Fruit fly (Drosophila melanogaster): ENCODE measurements around the gene ens.

The ens gene

DNA sequence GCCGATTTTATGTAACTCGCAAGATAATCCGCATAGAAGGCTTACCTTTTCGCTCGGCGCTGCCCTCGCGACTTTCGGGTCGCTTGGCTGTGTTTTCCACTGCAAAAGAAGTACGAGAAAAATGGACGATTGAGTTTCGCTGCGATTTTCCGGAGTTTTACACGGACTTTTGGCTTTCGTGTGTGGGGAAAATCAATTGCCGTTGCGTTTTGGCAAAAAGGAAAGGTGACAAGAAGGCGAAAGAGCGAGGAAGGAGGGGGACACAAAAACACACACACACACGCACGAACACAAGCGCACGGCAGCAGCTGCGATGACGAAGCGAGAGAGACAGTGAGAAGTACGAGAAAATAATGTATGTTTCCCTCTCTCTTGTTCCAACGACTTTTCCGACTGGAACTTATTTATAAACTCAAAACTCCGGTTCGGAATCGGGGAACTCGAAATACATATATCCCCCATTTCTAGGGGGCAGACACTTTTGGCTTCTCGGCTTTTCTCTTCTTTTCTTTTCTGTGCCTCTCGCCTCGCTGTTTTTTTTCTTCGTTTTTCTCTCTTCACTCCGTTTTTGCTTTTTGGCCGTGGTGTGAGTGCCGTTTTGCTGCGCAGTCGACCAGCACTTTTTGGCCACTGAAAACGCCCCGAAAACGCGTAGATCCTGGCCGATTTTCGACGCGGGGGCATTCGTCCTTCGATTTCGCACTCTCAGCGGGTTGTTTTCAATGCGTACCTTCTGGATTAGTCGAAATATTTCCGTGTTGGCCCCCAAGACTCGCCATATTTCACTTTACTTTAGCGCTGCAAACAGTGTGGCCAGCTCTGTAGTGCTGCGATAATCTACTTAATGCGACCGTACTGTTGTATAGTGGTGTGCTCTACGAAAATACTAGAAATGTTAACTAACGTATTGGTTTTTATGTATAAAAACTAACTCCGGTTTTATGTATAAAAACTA lies at the start of gene ens:
ens (minus strand) TSS at position 827 of the 955 bp plus-strand sequence.
- TF ChIP-seq CG11617 (GFP tag; optimal IDR thresholded peaks at IDR 0.05) (no peak), cic (GFP tag; optimal IDR thresholded peaks at IDR 0.05) (peak; percentile 18), CG5204 (GFP tag; optimal IDR thresholded peaks at IDR 0.05) (no peak), CG7045 (GFP tag; optimal IDR thresholded peaks at IDR 0.05) (no peak), CG1620 (GFP tag; optimal IDR thresholded peaks at IDR 0.05) (no peak), tj (GFP tag; optimal IDR thresholded peaks at IDR 0.05) (peak; percentile 15), Hr96 (GFP tag; optimal IDR thresholded peaks at IDR 0.05) (no peak), Crg-1 (GFP tag; optimal IDR thresholded peaks at IDR 0.05) (no peak), pad (GFP tag; optimal IDR thresholded peaks at IDR 0.05) (peak; percentile 68), toe (GFP tag; optimal IDR thresholded peaks at IDR 0.05) (no peak), CG12768 (GFP tag; optimal IDR thresholded peaks at IDR 0.05) (no peak), CG33017 (tag; optimal IDR thresholded peaks at IDR 0.05) (no peak), CG7101 (tag; optimal IDR thresholded peaks at IDR 0.05) (peak; percentile 17), bab1 (GFP tag; optimal IDR thresholded peaks at IDR 0.05) (peak; percentile 61), cnc (optimal IDR thresholded peaks at IDR 0.05) (no peak), Mnt (GFP tag; optimal IDR thresholded peaks at IDR 0.05) (no peak), CG14711 (tag; optimal IDR thresholded peaks at IDR 0.05) (no peak), ovo (GFP tag; optimal IDR thresholded peaks at IDR 0.05) (no peak), kay (GFP tag; ENCODE audit: borderline replicate concordance) (no peak), Clk (GFP tag; optimal IDR thresholded peaks at IDR 0.05) (no peak)

dm6 chr3L:4177981-4178562 lies 43.7 kb upstream of the ens start, which contains the start of gene Teh4:
Gene Teh4 (minus strand): TSS chr3L:4178270.
- TF ChIP-seq Mnt (GFP tag; optimal IDR thresholded peaks at IDR 0.05), result no peak
- TF ChIP-seq toe (GFP tag; optimal IDR thresholded peaks at IDR 0.05), result peak; percentile 8
- peak; percentile 0 for TF ChIP-seq CG7045 (GFP tag; optimal IDR thresholded peaks at IDR 0.05)
- TF ChIP-seq CG33017 (tag; optimal IDR thresholded peaks at IDR 0.05), result no peak
- no peak for TF ChIP-seq cic (GFP tag; optimal IDR thresholded peaks at IDR 0.05)
- TF ChIP-seq CG5204 (GFP tag; optimal IDR thresholded peaks at IDR 0.05), result peak; percentile 27

dm6 chr3L:4173584-4173983 lies 39.2 kb upstream of the ens start, which contains the start of gene CG18675:
Gene CG18675 (plus strand): TSS chr3L:4173884.
- TF ChIP-seq CG33017 (tag; optimal IDR thresholded peaks at IDR 0.05), result no peak
- no peak for TF ChIP-seq toe (GFP tag; optimal IDR thresholded peaks at IDR 0.05)
- TF ChIP-seq CG7101 (tag; optimal IDR thresholded peaks at IDR 0.05), result no peak
- TF ChIP-seq CG1620 (GFP tag; optimal IDR thresholded peaks at IDR 0.05), result no peak
- no peak for TF ChIP-seq Hr96 (GFP tag; optimal IDR thresholded peaks at IDR 0.05)
- TF ChIP-seq Crg-1 (GFP tag; optimal IDR thresholded peaks at IDR 0.05), result no peak
- no peak for TF ChIP-seq kay (GFP tag; ENCODE audit: borderline replicate concordance)
- no peak for TF ChIP-seq CG12768 (GFP tag; optimal IDR thresholded peaks at IDR 0.05)
- TF ChIP-seq CG5204 (GFP tag; optimal IDR thresholded peaks at IDR 0.05), result no peak
- TF ChIP-seq Clk (GFP tag; optimal IDR thresholded peaks at IDR 0.05), result no peak
- TF ChIP-seq tj (GFP tag; optimal IDR thresholded peaks at IDR 0.05), result no peak
- TF ChIP-seq bab1 (GFP tag; optimal IDR thresholded peaks at IDR 0.05), result no peak
- no peak for TF ChIP-seq cnc (optimal IDR thresholded peaks at IDR 0.05)
- no peak for TF ChIP-seq ovo (GFP tag; optimal IDR thresholded peaks at IDR 0.05)
- no peak for TF ChIP-seq pad (GFP tag; optimal IDR thresholded peaks at IDR 0.05)
- TF ChIP-seq CG14711 (tag; optimal IDR thresholded peaks at IDR 0.05), result no peak
- no peak for TF ChIP-seq Mnt (GFP tag; optimal IDR thresholded peaks at IDR 0.05)
- no peak for TF ChIP-seq CG11617 (GFP tag; optimal IDR thresholded peaks at IDR 0.05)

DNA sequence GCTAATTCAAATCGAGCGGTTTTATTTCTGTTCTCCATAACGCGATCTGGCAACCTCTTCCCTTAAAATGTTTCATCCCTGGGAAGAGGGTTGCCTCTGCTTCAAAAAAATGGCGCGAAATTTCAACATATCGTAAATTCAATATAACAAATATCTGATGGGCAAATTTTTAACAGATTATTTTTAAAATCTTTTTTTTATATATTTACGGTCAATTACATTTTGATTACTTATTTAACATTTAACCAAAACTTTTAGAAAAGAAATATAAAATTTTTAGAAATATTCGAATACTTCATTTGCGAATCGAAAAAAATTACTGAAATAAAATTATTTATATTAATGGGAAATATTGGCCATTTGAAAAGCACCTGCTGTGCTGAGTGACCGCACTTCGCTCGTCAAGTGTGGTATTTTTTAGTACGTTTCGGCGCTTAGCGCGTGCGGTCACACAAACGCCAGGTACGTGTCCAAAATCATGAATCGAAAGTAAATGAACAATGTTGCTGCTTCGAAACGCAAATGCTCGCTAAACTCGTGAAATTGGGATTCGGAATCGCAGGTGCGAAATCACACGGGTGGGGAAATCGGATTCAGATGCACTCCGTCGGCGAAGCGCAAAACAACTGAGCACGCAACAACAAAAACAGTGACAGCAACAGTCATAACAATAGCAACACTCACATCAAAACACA lies 35.8 kb upstream of the ens start, which contains the start of gene Ero1L:
Ero1L (plus strand) TSS at position 448 of the 695 bp plus-strand sequence.
- TF ChIP-seq CG5204 (GFP tag; optimal IDR thresholded peaks at IDR 0.05), result peak; percentile 17
- peak; percentile 52 for TF ChIP-seq bab1 (GFP tag; optimal IDR thresholded peaks at IDR 0.05)
- peak; percentile 99 for TF ChIP-seq CG14711 (tag; optimal IDR thresholded peaks at IDR 0.05)
- TF ChIP-seq CG7101 (tag; optimal IDR thresholded peaks at IDR 0.05), result peak; percentile 11
- no peak for TF ChIP-seq tj (GFP tag; optimal IDR thresholded peaks at IDR 0.05)
- TF ChIP-seq CG33017 (tag; optimal IDR thresholded peaks at IDR 0.05), result peak; percentile 19
- TF ChIP-seq CG11617 (GFP tag; optimal IDR thresholded peaks at IDR 0.05), result no peak
- no peak for TF ChIP-seq Crg-1 (GFP tag; optimal IDR thresholded peaks at IDR 0.05)
- peak; percentile 16 for TF ChIP-seq Hr96 (GFP tag; optimal IDR thresholded peaks at IDR 0.05)
- no peak for TF ChIP-seq cnc (optimal IDR thresholded peaks at IDR 0.05)
- no peak for TF ChIP-seq CG12768 (GFP tag; optimal IDR thresholded peaks at IDR 0.05)
- TF ChIP-seq ovo (GFP tag; optimal IDR thresholded peaks at IDR 0.05), result no peak
- peak; percentile 38 for TF ChIP-seq cic (GFP tag; optimal IDR thresholded peaks at IDR 0.05)
- peak; percentile 48 for TF ChIP-seq toe (GFP tag; optimal IDR thresholded peaks at IDR 0.05)
- TF ChIP-seq Clk (GFP tag; optimal IDR thresholded peaks at IDR 0.05), result no peak
- TF ChIP-seq kay (GFP tag; ENCODE audit: borderline replicate concordance), result peak; percentile 93
- TF ChIP-seq pad (GFP tag; optimal IDR thresholded peaks at IDR 0.05), result peak; percentile 8
- peak; percentile 41 for TF ChIP-seq CG7045 (GFP tag; optimal IDR thresholded peaks at IDR 0.05)
- TF ChIP-seq CG1620 (GFP tag; optimal IDR thresholded peaks at IDR 0.05), result no peak
- TF ChIP-seq Mnt (GFP tag; optimal IDR thresholded peaks at IDR 0.05), result peak; percentile 60

- TF ChIP-seq CG33017 (tag; optimal IDR thresholded peaks at IDR 0.05) (no peak), CG7045 (GFP tag; optimal IDR thresholded peaks at IDR 0.05) (no peak), pad (GFP tag; optimal IDR thresholded peaks at IDR 0.05) (no peak), cic (GFP tag; optimal IDR thresholded peaks at IDR 0.05) (no peak), CG7101 (tag; optimal IDR thresholded peaks at IDR 0.05) (no peak), CG11617 (GFP tag; optimal IDR thresholded peaks at IDR 0.05) (no peak), CG5204 (GFP tag; optimal IDR thresholded peaks at IDR 0.05) (no peak), bab1 (GFP tag; optimal IDR thresholded peaks at IDR 0.05) (no peak), Clk (GFP tag; optimal IDR thresholded peaks at IDR 0.05) (no peak), Crg-1 (GFP tag; optimal IDR thresholded peaks at IDR 0.05) (no peak), kay (GFP tag; ENCODE audit: borderline replicate concordance) (no peak), tj (GFP tag; optimal IDR thresholded peaks at IDR 0.05) (no peak), Hr96 (GFP tag; optimal IDR thresholded peaks at IDR 0.05) (no peak), CG1620 (GFP tag; optimal IDR thresholded peaks at IDR 0.05) (no peak), Mnt (GFP tag; optimal IDR thresholded peaks at IDR 0.05) (no peak), cnc (optimal IDR thresholded peaks at IDR 0.05) (no peak), toe (GFP tag; optimal IDR thresholded peaks at IDR 0.05) (no peak), CG12768 (GFP tag; optimal IDR thresholded peaks at IDR 0.05) (no peak)
Measured at dm6 chr3L:4167353-4167842, 33.0 kb upstream of the ens start, which contains the start of gene mas. Gene mas (minus strand): TSS chr3L:4167464.

Data from whole organism, adult.